Fruit fly (Drosophila melanogaster) S2 (cell line): ENCODE measurements around the gene CG8420.

Experiments used
- CG8478 ChIP-seq: fragments of >200 bp; optimal IDR thresholded peaks from 2 replicates; lab custom pipeline; 2018
- CTCF ChIP-seq, 2 experiments: fragments of >200 bp; optimal IDR thresholded peaks; 2 replicates each; lab custom pipeline; 2018

- TF ChIP-seq CTCF (optimal IDR thresholded peaks at IDR 0.05; lab: Kevin White, UChicago): no peak
- TF ChIP-seq CG8478 (lab: Kevin White, UChicago): no peak
These were observed 21.6 kb upstream of the CG8420 start for dm6 chr3R:9224807-9225206.
